Fruit fly (Drosophila melanogaster): ENCODE data around the gene CG15458.

DNA sequence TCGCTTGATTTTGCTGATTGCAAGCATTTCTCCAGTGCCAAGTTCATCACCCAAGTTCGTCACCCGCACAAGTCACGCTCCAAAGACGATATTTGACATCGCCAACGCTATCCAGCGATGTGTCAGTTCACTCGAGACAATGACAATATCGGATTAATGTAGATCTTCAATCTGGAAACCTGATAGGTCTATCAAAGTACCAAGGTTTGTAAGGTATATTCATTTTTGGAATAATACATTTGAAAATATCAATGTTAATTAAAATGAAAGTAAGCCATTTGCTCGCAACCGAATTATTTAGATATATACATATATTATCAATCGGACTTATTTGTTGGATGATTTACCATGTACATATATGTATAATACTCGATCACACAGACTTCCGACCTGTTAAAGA lies 4.9 kb upstream of the CG15458 start, which contains the start of gene Obp19c:
- TF ChIP-seq Pif1B (GFP tag; optimal IDR thresholded peaks at IDR 0.05) (no peak), CG14655 (GFP tag; optimal IDR thresholded peaks at IDR 0.05) (no peak), Snoo (tag; optimal IDR thresholded peaks at IDR 0.05) (no peak)
